Worm (Caenorhabditis elegans) whole organism, young adult: ENCODE measurements around the gene acdh-10.

Source experiments
- F39B2.1 ChIP-seq: fragments of 200-800 bp; sonication (Bioruptor generic); IDR thresholded peaks from 2 replicates; pipeline ENCODE4 v1.3.6; 2022; ENCODE audit warnings: missing genetic modification reagents, missing genetic modification characterization, missing compliant biosample characterization
- F49E8.2 ChIP-seq: sonication (generic microtip); optimal IDR thresholded peaks from 3 replicates; lab custom pipeline; 2017; ENCODE audit warnings: missing genetic modification characterization, mild to moderate bottlenecking, missing compliant biosample characterization, antibody characterized with exemption, moderate library complexity; ENCODE audit not compliant: insufficient read depth
- T26A5.8 ChIP-seq: sonication (generic microtip); optimal IDR thresholded peaks from 2 replicates; lab custom pipeline; 2016; ENCODE audit warnings: missing genetic modification characterization, missing compliant biosample characterization
- Y67H2A.10 ChIP-seq: fragments of 200-800 bp; sonication (Bioruptor generic); conservative IDR thresholded peaks from 2 replicates; pipeline ENCODE4 v1.3.6; 2022; ENCODE audit warnings: missing genetic modification reagents, missing genetic modification characterization, missing compliant biosample characterization
- ama-1 ChIP-seq, 3 experiments: fragments of 150-350 bp in 1 of 3; sonication (generic microtip) in 2 of 3; optimal IDR thresholded peaks; 2 replicates each; lab custom pipeline; 2014 to 2018; ENCODE audit warnings: missing biosample characterization in 2 of 3, missing genetic modification characterization in 2 of 3, missing genetic modification reagents in 2 of 3
- aptf-3 ChIP-seq: fragments of 200-800 bp; sonication (Bioruptor generic); IDR thresholded peaks from 2 replicates; pipeline ENCODE4 v1.3.6; 2022; ENCODE audit warnings: missing genetic modification characterization, missing compliant biosample characterization
- ccch-3 ChIP-seq: fragments of 200-800 bp; sonication (Bioruptor generic); optimal IDR thresholded peaks from 2 replicates; lab custom pipeline; 2018; ENCODE audit warnings: mild to moderate bottlenecking, missing genetic modification characterization, missing compliant biosample characterization
- dox-1 ChIP-seq: fragments of 200-800 bp; sonication (Bioruptor generic); IDR thresholded peaks from 2 replicates; pipeline ENCODE4 v1.3.6; 2022; ENCODE audit warnings: missing genetic modification reagents, missing genetic modification characterization, missing compliant biosample characterization
- lag-1 ChIP-seq: fragments of 200-800 bp; sonication (Bioruptor generic); IDR thresholded peaks from 2 replicates; pipeline ENCODE4 v1.3.6; 2022; ENCODE audit warnings: missing genetic modification reagents, missing genetic modification characterization, missing compliant biosample characterization
- nhr-179 ChIP-seq: sonication (generic microtip); optimal IDR thresholded peaks from 2 replicates; lab custom pipeline; 2016; ENCODE audit warnings: mild to moderate bottlenecking, missing genetic modification characterization, missing compliant biosample characterization
- nhr-27 ChIP-seq: fragments of 200-800 bp; sonication (Bioruptor generic); optimal IDR thresholded peaks from 2 replicates; lab custom pipeline; 2018; ENCODE audit warnings: mild to moderate bottlenecking, missing genetic modification characterization, moderate library complexity, missing compliant biosample characterization
- sea-2 ChIP-seq: fragments of 200-800 bp; sonication (Bioruptor generic); IDR thresholded peaks from 2 replicates; pipeline ENCODE4 v1.3.6; 2022; ENCODE audit warnings: missing genetic modification characterization, missing compliant biosample characterization
- unc-62 ChIP-seq: fragments of 150-350 bp; optimal IDR thresholded peaks from 2 replicates; lab custom pipeline; 2014; ENCODE audit warnings: missing biosample characterization, missing genetic modification reagents, missing genetic modification characterization

- TF ChIP-seq dox-1 (GFP tag; lab: Robert Waterston, UW) (no peak), F39B2.1 (GFP tag; lab: Robert Waterston, UW) (no peak), nhr-27 (tag; lab: Kevin White, UChicago) (no peak), ama-1 (optimal IDR thresholded peaks at IDR 0.05; lab: Kevin White, UChicago) (no peak), ama-1 (GFP tag; optimal IDR thresholded peaks at IDR 0.05; lab: Kevin White, UChicago) (no peak), Y67H2A.10 (GFP tag; lab: Robert Waterston, UW) (no peak), F49E8.2 (no peak), ccch-3 (no peak), sea-2 (GFP tag; lab: Robert Waterston, UW) (no peak), nhr-179 (no peak), aptf-3 (no peak), unc-62 (GFP tag; lab: Kevin White, UChicago) (no peak), lag-1 (no peak), T26A5.8 (tag; lab: Kevin White, UChicago) (no peak)
Observed at ce11 chrX:17217050-17217813, 2.5 kb upstream of the acdh-10 start, which contains the start of gene acdh-7.
